Worm (Caenorhabditis elegans): ENCODE results near the gene F58A4.2.

The F58A4.2 gene

ce11 chrIII:9631117-9631655, 30.6 kb upstream of the F58A4.2 start, which contains the start of gene ubc-7 (continued):
- TF ChIP-seq lir-3 (tag; optimal IDR thresholded peaks at IDR 0.05; ENCODE audit: poor library complexity), result peak; percentile 69
- TF ChIP-seq lin-15B (tag; optimal IDR thresholded peaks at IDR 0.05), result peak; percentile 74
- peak; percentile 74 for TF ChIP-seq unc-86 (tag; optimal IDR thresholded peaks at IDR 0.05)
- TF ChIP-seq nhr-71 (tag; optimal IDR thresholded peaks at IDR 0.05), result peak; percentile 88
- TF ChIP-seq efl-1 (optimal IDR thresholded peaks at IDR 0.05), result peak; percentile 91 to 99
- TF ChIP-seq efl-1 (GFP tag; optimal IDR thresholded peaks at IDR 0.05 in 1 of 2), result peak; percentile 100
- peak; percentile 64 for TF ChIP-seq C04F5.9 (tag; optimal IDR thresholded peaks at IDR 0.05)
- peak; percentile 88 for TF ChIP-seq unc-130 (tag; optimal IDR thresholded peaks at IDR 0.05)
- no peak for TF ChIP-seq ces-1 (GFP tag; optimal IDR thresholded peaks at IDR 0.05)
- TF ChIP-seq ztf-4 (tag; optimal IDR thresholded peaks at IDR 0.05), result peak; percentile 56
- peak; percentile 67 for TF ChIP-seq irx-1 (tag; optimal IDR thresholded peaks at IDR 0.05)
- no peak for TF ChIP-seq mef-2 (tag; optimal IDR thresholded peaks at IDR 0.05)
- TF ChIP-seq nhr-20 (tag; optimal IDR thresholded peaks at IDR 0.05), result peak; percentile 87
- TF ChIP-seq zip-4 (GFP tag; optimal IDR thresholded peaks at IDR 0.05), result no peak
- TF ChIP-seq egl-13 (tag; optimal IDR thresholded peaks at IDR 0.05), result peak; percentile 53
- no peak for TF ChIP-seq unc-62 (GFP tag; optimal IDR thresholded peaks at IDR 0.05)
- TF ChIP-seq ceh-90 (tag; optimal IDR thresholded peaks at IDR 0.05), result peak; percentile 17
- TF ChIP-seq ceh-88 (GFP tag; IDR thresholded peaks at IDR 0.05), result peak; percentile 57
- peak; percentile 38 for TF ChIP-seq elt-2 (tag; optimal IDR thresholded peaks at IDR 0.05)
- peak; percentile 85 for TF ChIP-seq C16A3.4 (tag; optimal IDR thresholded peaks at IDR 0.05)
- no peak for TF ChIP-seq pqm-1 (tag; optimal IDR thresholded peaks at IDR 0.05)
- peak; percentile 25 for TF ChIP-seq fkh-10 (GFP tag; optimal IDR thresholded peaks at IDR 0.05)
- peak; percentile 38 for TF ChIP-seq ama-1 (optimal IDR thresholded peaks at IDR 0.05)
- TF ChIP-seq ceh-8 (GFP tag; optimal IDR thresholded peaks at IDR 0.05), result no peak
- TF ChIP-seq nhr-84 (tag; optimal IDR thresholded peaks at IDR 0.05), result no peak
- peak; percentile 55 for TF ChIP-seq snpc-4 (tag; optimal IDR thresholded peaks at IDR 0.05)
- no peak for TF ChIP-seq efl-3 (GFP tag; optimal IDR thresholded peaks at IDR 0.05)
- peak; percentile 78 for TF ChIP-seq fkh-8 (tag; optimal IDR thresholded peaks at IDR 0.05)
- peak; percentile 2 for TF ChIP-seq nhr-12 (tag; optimal IDR thresholded peaks at IDR 0.05)
- peak; percentile 89 for TF ChIP-seq snu-23 (GFP tag; optimal IDR thresholded peaks at IDR 0.05)
- TF ChIP-seq jun-1 (tag; optimal IDR thresholded peaks at IDR 0.05), result peak; percentile 72
- no peak for TF ChIP-seq nhr-76 (tag; optimal IDR thresholded peaks at IDR 0.05)
- TF ChIP-seq elt-3 (tag; optimal IDR thresholded peaks at IDR 0.05), result peak in 3 of 6 experiments; percentile 20 to 92 (median 74)
- TF ChIP-seq swsn-7 (tag; optimal IDR thresholded peaks at IDR 0.05), result peak; percentile 75
- TF ChIP-seq lin-13 (GFP tag; optimal IDR thresholded peaks at IDR 0.05), result peak; percentile 73
- TF ChIP-seq isw-1 (GFP tag; IDR thresholded peaks at IDR 0.05), result peak; percentile 82
- no peak for TF ChIP-seq ceh-63 (GFP tag; optimal IDR thresholded peaks at IDR 0.05)
- TF ChIP-seq egl-27 (tag; optimal IDR thresholded peaks at IDR 0.05), result no peak
- no peak for TF ChIP-seq pag-3 (tag; optimal IDR thresholded peaks at IDR 0.05; ENCODE audit: borderline replicate concordance, insufficient read depth)
- peak; percentile 98 to 99 (median 99) for TF ChIP-seq dpl-1 (GFP tag; optimal IDR thresholded peaks at IDR 0.05)
- peak; percentile 28 for TF ChIP-seq aha-1 (tag; optimal IDR thresholded peaks at IDR 0.05)
- peak; percentile 76 for TF ChIP-seq lin-14 (GFP tag; optimal IDR thresholded peaks at IDR 0.05)
- peak; percentile 85 for TF ChIP-seq tbx-2 (tag; optimal IDR thresholded peaks at IDR 0.05)
- peak; percentile 67 for TF ChIP-seq dsc-1 (tag; optimal IDR thresholded peaks at IDR 0.05)
- peak; percentile 88 for TF ChIP-seq mep-1 (tag; optimal IDR thresholded peaks at IDR 0.05)
- peak; percentile 38 for TF ChIP-seq nhr-11 (tag; optimal IDR thresholded peaks at IDR 0.05)
- TF ChIP-seq nhr-77 (tag; optimal IDR thresholded peaks at IDR 0.05), result peak; percentile 79
- TF ChIP-seq hlh-17 (GFP tag; optimal IDR thresholded peaks at IDR 0.05; ENCODE audit: borderline replicate concordance), result no peak
- no peak for TF ChIP-seq fkh-4 (tag; optimal IDR thresholded peaks at IDR 0.05; ENCODE audit: borderline replicate concordance)
- TF ChIP-seq hlh-4 (tag; optimal IDR thresholded peaks at IDR 0.05), result no peak
- TF ChIP-seq unc-98 (GFP tag; IDR thresholded peaks at IDR 0.05), result no peak
- TF ChIP-seq pax-3 (tag; optimal IDR thresholded peaks at IDR 0.05), result no peak
- no peak for TF ChIP-seq unc-30 (tag; optimal IDR thresholded peaks at IDR 0.05)

All from whole organism, L1 larva.